Worm (Caenorhabditis elegans) whole organism, L4/young adult: ENCODE results near the gene Y64G10A.10.

Experiments
- W03F9.2 ChIP-seq: fragments of 150-350 bp; optimal IDR thresholded peaks from 2 replicates; lab custom pipeline; 2014; ENCODE audit warnings: missing biosample characterization, missing genetic modification characterization
- dao-5 ChIP-seq: sonication (generic microtip); optimal IDR thresholded peaks from 2 replicates; lab custom pipeline; 2016; ENCODE audit warnings: missing genotype, missing genetic modification characterization, moderate library complexity, missing compliant biosample characterization
- him-1 ChIP-seq: sonication (generic microtip); optimal IDR thresholded peaks from 2 replicates; lab custom pipeline; 2016; ENCODE audit warnings: missing genotype, missing genetic modification reagents, missing genetic modification characterization, missing compliant biosample characterization

Y64G10A.10 gene

DNA sequence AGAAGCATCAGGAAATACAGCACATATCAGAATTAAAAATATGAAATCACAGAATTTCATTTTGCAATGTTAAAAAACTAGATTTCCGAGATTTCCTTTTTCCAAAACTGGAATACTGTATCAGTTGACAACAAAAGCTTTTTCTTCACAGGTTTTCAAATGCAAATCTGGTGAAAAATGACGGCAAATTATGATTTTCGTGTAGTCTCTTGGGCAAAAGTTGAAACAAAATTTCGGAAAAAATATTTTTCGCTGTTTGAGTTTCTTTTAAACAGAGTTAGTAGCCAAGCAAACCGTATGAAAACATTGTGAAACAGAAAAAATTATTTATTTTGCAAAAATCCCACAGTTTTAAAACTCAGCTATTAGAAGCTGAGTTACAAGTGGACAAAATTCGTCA, 3.1 kb upstream of the Y64G10A.10 start, which contains the start of gene Y64G10A.2:
Gene Y64G10A.2 (minus strand): TSS at position 101 of the 400 bp plus-strand sequence.
- TF ChIP-seq W03F9.2 (tag; lab: Kevin White, UChicago) (no peak), him-1 (no peak), dao-5 (tag; lab: Kevin White, UChicago) (no peak)

DNA sequence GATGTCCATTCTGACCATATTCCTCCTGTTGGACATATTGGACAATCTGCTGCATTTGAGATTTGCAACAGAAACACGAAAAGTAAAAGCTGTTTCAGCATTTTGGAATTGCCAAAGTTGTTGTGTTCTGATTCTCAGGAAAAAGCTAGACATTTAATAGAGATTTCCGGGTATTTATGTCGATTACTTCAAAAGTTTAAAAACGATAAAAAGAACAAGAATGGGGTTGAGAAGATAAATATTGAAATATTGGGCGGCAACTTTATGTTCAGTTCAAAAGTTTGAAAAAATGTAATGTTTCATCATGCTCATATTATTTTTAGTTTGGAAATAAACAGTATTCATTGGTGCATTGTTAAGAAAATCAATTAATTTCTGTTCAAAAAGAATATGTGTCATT, 2.3 kb downstream of the Y64G10A.10 start, which contains the start of gene Y64G10A.1:
Gene Y64G10A.1 (minus strand): TSS at position 101 of the 400 bp plus-strand sequence.
- TF ChIP-seq him-1 = no peak
- TF ChIP-seq dao-5 (tag; lab: Kevin White, UChicago) = no peak
- TF ChIP-seq W03F9.2 (tag; lab: Kevin White, UChicago) = no peak

DNA sequence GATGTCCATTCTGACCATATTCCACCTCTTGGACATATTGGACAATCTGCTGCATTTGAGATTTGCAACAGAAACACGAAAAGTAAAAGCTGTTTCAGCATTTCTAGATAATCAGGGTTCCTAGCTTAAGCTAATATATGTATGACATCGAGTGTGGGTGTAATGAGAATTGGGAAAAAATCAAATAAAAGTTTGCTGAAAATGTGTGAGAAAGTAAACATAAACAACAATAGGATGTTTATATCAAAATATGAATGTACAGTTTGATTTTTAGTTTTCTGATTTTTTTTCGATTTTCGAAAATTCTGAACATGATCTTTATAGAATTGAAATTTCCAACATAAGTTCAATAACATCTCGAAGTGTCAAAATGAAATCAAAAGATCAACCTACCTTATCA, 10.4 kb downstream of the Y64G10A.10 start, which contains the start of gene F02H6.6:
Gene F02H6.6 (minus strand): TSS at position 101 of the 400 bp plus-strand sequence.
- TF ChIP-seq W03F9.2 (tag; lab: Kevin White, UChicago) (no peak), dao-5 (tag; lab: Kevin White, UChicago) (no peak), him-1 (no peak)

DNA sequence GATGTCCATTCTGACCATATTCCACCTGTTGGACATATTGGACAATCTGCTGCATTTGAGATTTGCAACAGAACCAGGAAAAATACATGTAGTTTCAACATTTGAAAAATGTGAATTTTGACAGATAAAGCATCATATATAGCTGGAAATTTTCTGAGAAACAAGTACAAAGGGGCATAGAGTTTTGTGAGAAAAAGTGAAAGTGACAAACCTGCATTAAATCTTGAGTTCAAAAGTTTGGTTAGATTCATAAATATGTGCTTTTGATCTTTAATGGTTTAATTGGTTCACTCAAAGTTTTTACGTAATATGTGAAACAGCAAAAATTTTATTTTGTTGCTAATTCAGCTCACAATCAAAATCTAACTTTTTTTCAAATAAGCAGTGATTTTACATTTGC, 13.2 kb downstream of the Y64G10A.10 start, which contains the start of gene F02H6.7:
Gene F02H6.7 (minus strand): TSS at position 101 of the 400 bp plus-strand sequence.
- no peak for TF ChIP-seq him-1
- TF ChIP-seq dao-5 (tag; lab: Kevin White, UChicago) = no peak
- TF ChIP-seq W03F9.2 (tag; lab: Kevin White, UChicago) = no peak

DNA sequence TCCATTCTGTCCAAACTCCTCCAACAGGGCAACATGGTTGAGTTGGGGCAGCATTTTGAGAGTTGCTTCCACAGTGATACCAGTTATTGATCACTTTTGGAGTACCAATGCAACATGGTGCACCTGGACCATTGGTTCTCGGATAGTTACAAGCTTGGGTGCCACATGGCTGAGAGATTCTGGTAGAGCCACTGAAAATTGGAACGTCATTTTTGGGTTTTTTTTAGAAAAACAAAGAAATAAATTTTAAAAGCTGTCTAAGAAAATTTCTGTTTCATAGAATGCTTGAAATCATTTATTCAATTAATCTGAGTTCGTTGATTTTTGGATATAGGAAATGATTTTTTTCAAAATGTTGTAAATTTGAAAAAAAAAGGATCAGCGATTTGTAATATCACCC, 14.1 kb downstream of the Y64G10A.10 start:
- TF ChIP-seq him-1 (no peak), dao-5 (tag; lab: Kevin White, UChicago) (no peak), W03F9.2 (tag; lab: Kevin White, UChicago) (no peak)

DNA sequence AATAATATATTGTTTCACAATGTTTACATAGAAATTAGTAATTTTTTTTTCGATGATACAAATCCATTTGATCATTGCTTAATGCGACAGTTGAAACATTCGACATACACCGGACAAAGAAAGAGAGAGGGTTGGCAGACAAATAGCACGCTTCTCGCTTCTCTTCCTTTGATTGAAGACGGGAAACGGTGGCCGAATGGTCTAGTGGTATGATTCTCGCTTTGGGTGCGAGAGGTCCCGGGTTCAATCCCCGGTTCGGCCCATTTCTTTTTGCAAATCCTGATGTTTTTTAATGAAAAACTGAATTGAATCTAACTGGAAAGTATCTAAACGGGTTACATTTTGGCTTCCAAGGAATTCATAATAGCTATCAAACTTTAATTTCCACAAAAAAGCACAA, 16.3 kb downstream of the Y64G10A.10 start:
- no peak for TF ChIP-seq him-1
- TF ChIP-seq W03F9.2 (tag; lab: Kevin White, UChicago) = peak; percentile 48
- peak; percentile 14 for TF ChIP-seq dao-5 (tag; lab: Kevin White, UChicago)

DNA sequence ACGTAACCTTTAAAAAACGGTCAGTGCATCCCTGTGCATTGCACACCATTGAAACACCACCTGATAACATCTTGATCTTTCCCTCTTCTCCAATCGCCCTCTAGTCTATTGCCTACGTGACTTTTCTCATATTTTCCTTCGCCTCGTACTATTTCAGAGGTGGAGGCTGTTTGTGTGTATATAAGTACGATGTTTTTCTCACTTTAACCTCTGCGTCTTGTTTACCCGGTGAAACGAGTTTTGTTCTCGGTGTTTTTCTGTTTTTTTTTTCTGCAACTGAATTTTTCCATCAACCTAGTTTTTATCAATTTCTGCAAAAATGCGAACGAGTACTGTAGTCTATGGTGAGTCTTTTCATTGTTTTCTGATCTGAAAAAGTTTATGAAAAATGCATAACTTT, 21.5 kb downstream of the Y64G10A.10 start, which contains the start of gene sqrd-1:
Gene sqrd-1 (plus strand): TSS at position 158 of the 400 bp plus-strand sequence.
- TF ChIP-seq dao-5 (tag; lab: Kevin White, UChicago) (no peak), him-1 (no peak), W03F9.2 (tag; lab: Kevin White, UChicago) (no peak)

DNA sequence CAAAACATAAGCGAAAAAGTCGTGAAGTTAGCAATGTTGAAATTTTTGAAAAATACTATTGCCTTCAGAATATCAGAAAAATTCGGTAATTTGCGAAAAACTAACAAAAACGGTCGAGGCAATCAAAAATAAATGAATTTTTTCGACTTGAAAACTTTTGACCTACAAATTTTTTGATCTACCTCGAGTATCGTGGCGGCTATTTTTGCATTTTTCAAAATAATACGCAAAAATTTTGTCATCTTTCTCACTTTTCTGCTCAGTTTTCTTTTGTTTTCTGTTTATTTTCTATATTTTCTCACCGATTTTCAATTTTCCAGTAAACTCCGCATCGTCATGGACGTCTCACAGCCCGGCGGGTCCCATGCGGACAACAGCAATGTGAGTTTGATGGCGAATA, 25.5 kb downstream of the Y64G10A.10 start:
- TF ChIP-seq W03F9.2 (tag; lab: Kevin White, UChicago) (no peak), him-1 (no peak), dao-5 (tag; lab: Kevin White, UChicago) (no peak)

DNA sequence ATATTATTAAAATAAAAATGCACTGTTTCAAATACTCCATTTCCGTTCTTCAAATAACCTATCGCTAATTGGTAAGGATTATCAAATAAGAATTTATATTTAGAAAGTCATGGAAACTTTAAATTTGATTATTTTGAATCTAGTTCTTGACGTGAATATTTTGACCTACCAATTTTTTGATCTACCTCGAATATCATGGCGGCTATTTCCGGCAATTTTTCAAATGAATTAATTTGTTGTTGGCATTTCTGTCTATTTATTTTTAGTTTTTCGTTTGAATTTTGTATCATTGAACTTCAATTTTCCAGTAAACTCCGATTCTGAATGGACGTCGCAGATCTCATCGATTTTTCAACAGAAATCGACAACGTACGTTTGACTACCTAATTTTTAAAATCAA, 38.1 kb downstream of the Y64G10A.10 start, which contains the start of gene F02H6.3:
Gene F02H6.3 (plus strand): TSS at position 266 of the 400 bp plus-strand sequence.
- TF ChIP-seq W03F9.2 (tag; lab: Kevin White, UChicago) (no peak), him-1 (no peak), dao-5 (tag; lab: Kevin White, UChicago) (no peak)

DNA sequence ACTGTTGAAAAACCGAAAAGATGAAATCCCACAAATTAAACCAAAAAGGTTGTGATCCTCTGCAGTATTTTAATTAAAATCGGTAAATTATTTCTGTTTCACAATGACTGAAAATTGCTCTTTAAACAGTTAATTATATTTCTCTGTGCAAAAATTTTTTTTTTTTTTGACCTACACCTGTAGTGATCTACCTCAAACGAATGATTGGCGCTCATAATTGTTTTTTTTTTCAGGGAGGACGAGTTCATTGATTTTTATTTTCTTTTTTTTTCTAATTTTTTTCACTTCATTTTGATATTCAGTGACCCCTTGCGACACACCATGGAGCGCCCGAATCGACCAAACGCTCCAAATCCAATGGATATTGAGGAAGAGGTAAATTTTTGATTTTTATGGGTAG, 45.1 kb downstream of the Y64G10A.10 start, which contains the start of gene F02H6.2:
Gene F02H6.2 (plus strand): TSS at position 301 of the 400 bp plus-strand sequence.
- TF ChIP-seq W03F9.2 (tag; lab: Kevin White, UChicago) (no peak), him-1 (no peak), dao-5 (tag; lab: Kevin White, UChicago) (no peak)

DNA sequence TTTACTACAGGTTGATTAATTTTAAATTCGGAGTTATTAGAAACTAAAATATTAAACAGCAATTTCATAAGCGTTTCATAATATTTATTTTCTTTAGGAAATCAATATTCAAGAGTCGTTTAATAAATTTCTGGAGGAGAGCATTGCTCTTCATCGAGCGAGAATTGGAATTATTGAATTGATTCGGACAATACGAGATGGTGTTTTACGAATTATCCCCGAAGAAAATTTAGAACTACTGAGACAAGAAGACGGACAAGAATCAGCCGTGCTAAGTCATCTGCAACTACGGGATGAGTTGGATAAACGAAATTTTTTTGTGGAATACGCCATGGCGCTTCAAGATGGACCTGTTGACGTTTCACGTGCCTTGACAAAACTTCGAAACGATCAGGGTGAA, 46.9 kb downstream of the Y64G10A.10 start:
- TF ChIP-seq him-1 (no peak), dao-5 (tag; lab: Kevin White, UChicago) (no peak), W03F9.2 (tag; lab: Kevin White, UChicago) (no peak)

DNA sequence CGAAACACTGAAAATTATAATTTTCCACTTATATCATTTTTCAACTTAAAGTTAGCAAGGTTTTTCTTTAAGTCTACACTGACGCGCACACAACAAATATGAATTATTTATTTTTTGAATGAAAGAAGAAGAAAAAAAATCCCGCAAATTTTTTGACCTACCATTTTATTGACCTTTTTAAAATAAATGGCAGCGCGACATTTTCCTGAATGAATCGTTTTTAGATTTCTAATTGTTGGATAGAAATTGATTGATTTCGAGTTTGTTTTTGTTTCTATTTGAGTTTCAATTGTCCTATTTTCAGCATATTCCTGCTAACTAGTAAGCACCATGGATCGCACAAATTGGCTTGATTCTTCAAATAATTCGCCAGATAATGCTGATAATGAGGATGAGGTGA, 48.0 kb downstream of the Y64G10A.10 start, which contains the start of gene K01G12.3:
Gene K01G12.3 (plus strand): TSS at position 301 of the 400 bp plus-strand sequence.
- TF ChIP-seq dao-5 (tag; lab: Kevin White, UChicago) (no peak), him-1 (no peak), W03F9.2 (tag; lab: Kevin White, UChicago) (no peak)

DNA sequence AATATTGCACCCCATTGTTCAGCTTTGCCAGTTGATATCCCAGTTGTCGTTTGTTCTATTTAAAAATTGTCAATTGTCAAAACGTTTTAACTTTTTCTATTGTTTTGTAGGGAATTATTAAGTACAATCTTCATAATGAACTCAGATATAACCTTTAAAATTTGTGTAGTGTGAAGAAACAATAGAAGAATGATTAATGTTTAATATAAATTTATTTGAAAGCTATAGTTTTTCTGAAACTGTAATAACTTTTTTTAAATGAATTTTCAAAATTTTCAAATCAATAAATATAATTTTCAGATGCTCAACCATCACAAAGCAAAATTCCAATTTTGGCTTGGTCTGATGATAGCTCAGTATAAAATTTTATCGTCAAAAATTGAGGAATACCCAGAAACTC, 49.3 kb downstream of the Y64G10A.10 start, which contains the start of gene K01G12.22:
Gene K01G12.22 (plus strand): TSS at position 301 of the 400 bp plus-strand sequence.
- TF ChIP-seq him-1 (no peak), W03F9.2 (tag; lab: Kevin White, UChicago) (no peak), dao-5 (tag; lab: Kevin White, UChicago) (no peak)
